Worm (Caenorhabditis elegans) whole organism, late embryonic: ENCODE measurements around the gene F18F11.4.

ENCODE experiments used
- C38D4.7 ChIP-seq: fragments of 200-800 bp; sonication (Bioruptor generic); optimal IDR thresholded peaks from 2 replicates; lab custom pipeline; 2018; ENCODE audit warnings: mild to moderate bottlenecking, missing genetic modification characterization, moderate library complexity, missing compliant biosample characterization
- K09A11.1 ChIP-seq: sonication (generic microtip); optimal IDR thresholded peaks from 2 replicates; lab custom pipeline; 2017; ENCODE audit warnings: antibody characterized with exemption, mild to moderate bottlenecking, missing genetic modification characterization, missing compliant biosample characterization; ENCODE audit not compliant: insufficient read depth
- ceh-14 ChIP-seq: sonication (generic microtip); optimal IDR thresholded peaks from 2 replicates; lab custom pipeline; 2016; ENCODE audit warnings: missing genotype, missing genetic modification characterization, missing compliant biosample characterization
- ceh-18 ChIP-seq: sonication (generic microtip); optimal IDR thresholded peaks from 2 replicates; lab custom pipeline; 2016; ENCODE audit warnings: missing genetic modification characterization, missing compliant biosample characterization
- ceh-22 ChIP-seq: sonication (generic microtip); optimal IDR thresholded peaks from 2 replicates; lab custom pipeline; 2017; ENCODE audit warnings: missing biosample characterization, missing genetic modification characterization
- ceh-24 ChIP-seq: sonication (generic microtip); optimal IDR thresholded peaks from 2 replicates; lab custom pipeline; 2016; ENCODE audit warnings: mild to moderate bottlenecking, missing genetic modification characterization, missing compliant biosample characterization
- ceh-31 ChIP-seq: sonication (generic microtip); optimal IDR thresholded peaks from 2 replicates; lab custom pipeline; 2016; ENCODE audit warnings: missing genetic modification characterization, missing compliant biosample characterization
- ceh-45 ChIP-seq: fragments of 200-800 bp; sonication (Bioruptor generic); IDR thresholded peaks from 2 replicates; pipeline ENCODE4 v1.3.6; 2022; ENCODE audit warnings: missing genetic modification reagents, missing genetic modification characterization, missing compliant biosample characterization
- ceh-6 ChIP-seq: fragments of 200-800 bp; sonication (Bioruptor generic); optimal IDR thresholded peaks from 2 replicates; lab custom pipeline; 2018; ENCODE audit warnings: mild to moderate bottlenecking, missing genetic modification characterization, missing compliant biosample characterization
- dmd-4 ChIP-seq: sonication (generic microtip); optimal IDR thresholded peaks from 2 replicates; lab custom pipeline; 2016; ENCODE audit warnings: borderline replicate concordance, missing genetic modification characterization, missing compliant biosample characterization
- dve-1 ChIP-seq: sonication (generic microtip); optimal IDR thresholded peaks from 2 replicates; lab custom pipeline; 2017; ENCODE audit warnings: antibody characterized with exemption, mild to moderate bottlenecking, missing genetic modification characterization, missing compliant biosample characterization
- elt-4 ChIP-seq: sonication (generic microtip); optimal IDR thresholded peaks from 2 replicates; lab custom pipeline; 2016; ENCODE audit warnings: missing genetic modification characterization, missing compliant biosample characterization
- ets-4 ChIP-seq: sonication (generic microtip); optimal IDR thresholded peaks from 2 replicates; lab custom pipeline; 2016; ENCODE audit warnings: missing genetic modification characterization, missing compliant biosample characterization
- fkh-10 ChIP-seq: fragments of 150-350 bp; optimal IDR thresholded peaks from 2 replicates; lab custom pipeline; 2014; ENCODE audit warnings: missing biosample characterization, missing genetic modification reagents, missing genetic modification characterization
- gmeb-2 ChIP-seq: sonication (generic microtip); optimal IDR thresholded peaks from 2 replicates; lab custom pipeline; 2016; ENCODE audit warnings: missing genetic modification characterization, inconsistent platforms, missing compliant biosample characterization
- hlh-15 ChIP-seq: sonication (generic microtip); optimal IDR thresholded peaks from 2 replicates; lab custom pipeline; 2016; ENCODE audit warnings: missing genetic modification characterization, missing compliant biosample characterization
- hlh-30 ChIP-seq: sonication (generic microtip); optimal IDR thresholded peaks from 2 replicates; lab custom pipeline; 2017; ENCODE audit warnings: antibody characterized with exemption, missing genetic modification characterization, missing compliant biosample characterization; ENCODE audit not compliant: insufficient read depth
- hlh-8 ChIP-seq: sonication (generic microtip); optimal IDR thresholded peaks from 2 replicates; lab custom pipeline; 2016; ENCODE audit warnings: missing genotype, missing genetic modification characterization, missing compliant biosample characterization
- madf-2 ChIP-seq: sonication (generic microtip); optimal IDR thresholded peaks from 2 replicates; lab custom pipeline; 2017; ENCODE audit warnings: missing genetic modification characterization, missing compliant biosample characterization
- nfya-1 ChIP-seq: sonication (generic microtip); optimal IDR thresholded peaks from 2 replicates; lab custom pipeline; 2017; ENCODE audit warnings: missing genetic modification characterization, mild to moderate bottlenecking, missing compliant biosample characterization, antibody characterized with exemption, moderate library complexity
- nhr-11 ChIP-seq: fragments of 150-350 bp; optimal IDR thresholded peaks from 2 replicates; lab custom pipeline; 2014; ENCODE audit warnings: missing biosample characterization, missing genetic modification characterization
- npax-4 ChIP-seq: sonication (generic microtip); optimal IDR thresholded peaks from 2 replicates; lab custom pipeline; 2016; ENCODE audit warnings: missing genetic modification characterization, missing compliant biosample characterization
- odd-2 ChIP-seq: sonication (generic microtip); optimal IDR thresholded peaks from 2 replicates; lab custom pipeline; 2017; ENCODE audit warnings: antibody characterized with exemption, mild to moderate bottlenecking, missing genetic modification characterization, missing compliant biosample characterization
- pat-9 ChIP-seq: fragments of 200-800 bp; sonication (Bioruptor generic); optimal IDR thresholded peaks from 2 replicates; lab custom pipeline; 2018; ENCODE audit warnings: mild to moderate bottlenecking, missing genetic modification characterization, moderate library complexity, missing compliant biosample characterization
- pax-1 ChIP-seq: fragments of 150-350 bp; optimal IDR thresholded peaks from 2 replicates; lab custom pipeline; 2014; ENCODE audit warnings: missing biosample characterization, missing genetic modification characterization
- pqm-1 ChIP-seq: sonication (generic microtip); optimal IDR thresholded peaks from 2 replicates; lab custom pipeline; 2016; ENCODE audit warnings: missing genetic modification characterization, missing compliant biosample characterization
- rnt-1 ChIP-seq: sonication (generic microtip); optimal IDR thresholded peaks from 2 replicates; lab custom pipeline; 2016; ENCODE audit warnings: missing genetic modification characterization, missing compliant biosample characterization
- sox-2 ChIP-seq: fragments of 200-800 bp; sonication (Bioruptor generic); IDR thresholded peaks from 2 replicates; pipeline ENCODE4 v1.3.6; 2022; ENCODE audit warnings: missing genetic modification reagents, missing genetic modification characterization, missing compliant biosample characterization
- sox-4 ChIP-seq: sonication (generic microtip); optimal IDR thresholded peaks from 2 replicates; lab custom pipeline; 2017; ENCODE audit warnings: mild to moderate bottlenecking, missing genetic modification characterization, inconsistent platforms, missing compliant biosample characterization
- syd-9 ChIP-seq: sonication (generic microtip); optimal IDR thresholded peaks from 2 replicates; lab custom pipeline; 2016; ENCODE audit warnings: mild to moderate bottlenecking, missing genetic modification characterization, moderate library complexity, missing compliant biosample characterization
- tbx-2 ChIP-seq: sonication (generic microtip); optimal IDR thresholded peaks from 2 replicates; lab custom pipeline; 2016; ENCODE audit warnings: missing genetic modification characterization, missing compliant biosample characterization
- tbx-7 ChIP-seq: sonication (generic microtip); optimal IDR thresholded peaks from 2 replicates; lab custom pipeline; 2016; ENCODE audit warnings: missing genotype, missing genetic modification characterization, missing compliant biosample characterization
- unc-3 ChIP-seq, 2 experiments: fragments of 200-800 bp in 1 of 2; sonication (Bioruptor generic) in 1 of 2; sonication (generic microtip) in 1 of 2; conservative IDR thresholded peaks in 1 of 2; optimal IDR thresholded peaks in 1 of 2; 2 replicates each; pipeline versions ENCODE4 v1.3.6 to Lab custom; 2016 to 2022; ENCODE audit warnings: missing compliant biosample characterization in 2 of 2, missing genetic modification characterization in 2 of 2, missing genetic modification reagents in 1 of 2
- unc-42 ChIP-seq: sonication (generic microtip); optimal IDR thresholded peaks from 2 replicates; lab custom pipeline; 2016; ENCODE audit warnings: missing genotype, missing genetic modification characterization, missing compliant biosample characterization
- unc-55 ChIP-seq: sonication (generic microtip); optimal IDR thresholded peaks from 2 replicates; lab custom pipeline; 2017; ENCODE audit warnings: missing biosample characterization, missing genetic modification reagents, missing genetic modification characterization
- zip-5 ChIP-seq: sonication (generic microtip); optimal IDR thresholded peaks from 2 replicates; lab custom pipeline; 2016; ENCODE audit warnings: missing genetic modification characterization, missing compliant biosample characterization

F18F11.4 gene

DNA sequence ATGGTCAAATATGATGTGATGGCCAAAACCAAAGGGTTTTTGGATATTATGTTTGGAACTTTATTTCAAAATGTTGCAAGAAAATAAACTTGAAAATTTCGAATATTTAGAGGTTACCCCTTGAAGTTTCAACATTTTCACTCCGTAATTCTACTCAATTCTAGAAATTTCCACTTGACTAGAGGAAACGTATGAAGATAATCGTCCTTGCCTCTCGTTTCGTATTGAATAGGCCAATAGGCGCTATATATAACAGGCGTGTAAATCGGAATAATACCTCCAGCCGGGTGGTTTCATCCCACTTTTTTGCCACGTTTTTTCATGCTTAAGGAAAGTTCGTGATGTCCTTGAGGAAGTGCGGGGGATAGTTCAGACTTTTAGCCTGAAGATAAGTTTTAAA, 12.7 kb downstream of the F18F11.4 start:
- TF ChIP-seq pqm-1 (tag; lab: Kevin White, UChicago): no peak

DNA sequence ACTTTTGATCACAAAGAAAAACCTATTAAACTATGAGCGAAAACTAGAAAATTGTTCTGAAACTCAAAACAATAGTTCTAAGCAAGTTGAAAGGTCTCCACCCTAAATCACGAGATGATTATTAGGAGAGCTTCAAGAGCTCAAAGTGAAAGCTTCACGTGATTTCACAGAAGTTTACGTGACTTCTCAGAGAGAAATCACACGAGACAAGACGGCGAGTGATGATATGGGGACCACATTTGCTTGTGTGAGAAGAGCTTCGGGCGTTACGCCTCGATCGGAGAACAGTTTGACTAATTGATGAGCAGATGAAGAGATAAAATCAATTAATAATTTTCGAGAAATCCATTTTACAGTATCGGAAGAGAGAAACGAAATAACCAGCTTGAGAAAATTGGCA, 34.4 kb downstream of the F18F11.4 start:
- TF ChIP-seq ceh-6 (GFP tag; lab: Kevin White, UChicago) (no peak), unc-55 (GFP tag; lab: Kevin White, UChicago) (peak; percentile 11), hlh-30 (peak; percentile 28), ceh-18 (peak; percentile 16)
- TF ChIP-seq, all 69 proteins: peak for 3

DNA sequence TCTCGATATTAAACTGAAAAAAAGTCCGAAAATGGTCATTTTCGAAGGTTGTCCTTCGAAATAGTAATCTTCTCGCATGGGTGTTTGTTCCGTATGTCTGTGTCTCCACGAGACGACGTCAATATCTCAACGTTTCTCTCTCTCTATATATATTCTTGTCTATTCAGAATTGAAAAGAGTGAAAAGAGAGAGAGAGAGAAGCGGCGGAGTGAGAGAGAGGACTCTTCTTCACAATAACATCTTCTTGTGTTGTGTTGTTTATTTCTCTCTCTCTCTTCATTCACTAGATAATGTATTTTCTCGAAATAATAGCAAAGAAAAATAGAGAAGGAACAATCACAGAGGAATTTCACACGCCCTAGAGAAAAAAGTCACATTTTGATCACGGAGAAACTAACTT, 35.8 kb downstream of the F18F11.4 start:
- no peak for TF ChIP-seq unc-3 (GFP tag; conservative IDR thresholded peaks at IDR 0.05; lab: Robert Waterston, UW)
- TF ChIP-seq unc-3 (tag; optimal IDR thresholded peaks at IDR 0.05; lab: Kevin White, UChicago): no peak
- peak; percentile 60 for TF ChIP-seq ceh-31 (tag; lab: Kevin White, UChicago)
- no peak for TF ChIP-seq gmeb-2 (tag; lab: Kevin White, UChicago)
- TF ChIP-seq ceh-22 (tag; lab: Kevin White, UChicago): no peak
- TF ChIP-seq ceh-24 (tag; lab: Kevin White, UChicago): no peak
- TF ChIP-seq odd-2 (tag; lab: Kevin White, UChicago): no peak
- TF ChIP-seq hlh-8 (tag; lab: Kevin White, UChicago): no peak
- peak; percentile 18 for TF ChIP-seq tbx-2 (tag; lab: Kevin White, UChicago)
- no peak for TF ChIP-seq tbx-7 (tag; lab: Kevin White, UChicago)
- no peak for TF ChIP-seq dmd-4 (tag; lab: Kevin White, UChicago)
- TF ChIP-seq elt-4 (tag; lab: Kevin White, UChicago): no peak
- TF ChIP-seq sox-2 (GFP tag; lab: Robert Waterston, UW): no peak
- TF ChIP-seq ceh-6 (GFP tag; lab: Kevin White, UChicago): no peak
- no peak for TF ChIP-seq ceh-45 (GFP tag; lab: Robert Waterston, UW)
- no peak for TF ChIP-seq K09A11.1 (tag; lab: Kevin White, UChicago)
- TF ChIP-seq ceh-14 (tag; lab: Kevin White, UChicago): no peak
- TF ChIP-seq nfya-1 (tag; lab: Kevin White, UChicago): peak; percentile 27
- TF ChIP-seq madf-2: no peak
- TF ChIP-seq fkh-10 (GFP tag; lab: Kevin White, UChicago): no peak
- no peak for TF ChIP-seq pat-9
- no peak for TF ChIP-seq sox-4 (tag; lab: Kevin White, UChicago)
- TF ChIP-seq rnt-1 (tag; lab: Kevin White, UChicago): no peak
- peak; percentile 73 for TF ChIP-seq unc-55 (GFP tag; lab: Kevin White, UChicago)
- TF ChIP-seq ceh-18: peak; percentile 6
- TF ChIP-seq ets-4 (tag; lab: Kevin White, UChicago): no peak
- no peak for TF ChIP-seq pax-1
- TF ChIP-seq hlh-30: no peak
- TF ChIP-seq dve-1: no peak
- TF ChIP-seq npax-4 (tag; lab: Kevin White, UChicago): no peak
- TF ChIP-seq zip-5 (tag; lab: Kevin White, UChicago): no peak
- no peak for TF ChIP-seq syd-9 (tag; lab: Kevin White, UChicago)
- peak; percentile 53 for TF ChIP-seq unc-42
- TF ChIP-seq C38D4.7 (GFP tag; lab: Kevin White, UChicago): no peak
- no peak for TF ChIP-seq nhr-11
- TF ChIP-seq hlh-15: no peak
- TF ChIP-seq, all 69 proteins: peak for 6

DNA sequence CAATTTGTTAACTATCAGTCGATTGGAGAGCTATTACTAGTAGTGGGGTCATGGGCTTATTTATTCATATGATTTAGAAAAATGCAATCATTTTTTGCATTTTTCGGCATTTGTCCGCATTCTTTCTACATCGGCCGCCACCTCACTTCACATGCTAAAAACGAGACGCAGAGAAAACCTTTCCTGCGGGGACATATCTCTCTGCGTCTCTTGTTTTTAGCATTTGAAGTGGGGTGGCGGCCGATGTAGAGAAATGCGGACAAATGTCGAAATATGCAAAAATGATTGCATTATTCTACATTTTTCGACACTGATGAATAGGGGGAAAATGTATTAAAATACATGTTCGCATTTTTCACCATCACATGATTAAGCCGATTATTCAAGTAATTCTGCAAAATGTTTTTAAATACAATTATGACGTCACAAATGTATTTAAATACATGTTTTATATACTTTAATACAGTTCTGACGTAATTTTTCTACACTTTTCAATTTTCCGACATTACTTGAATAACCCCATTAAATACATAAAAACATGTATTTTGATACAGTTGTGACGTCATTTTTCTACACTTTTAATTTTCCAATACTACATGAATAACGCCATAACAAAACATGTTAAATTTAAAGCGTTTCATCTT, 41.6 kb downstream of the F18F11.4 start:
- peak; percentile 33 for TF ChIP-seq ceh-31 (tag; lab: Kevin White, UChicago)
- no peak for TF ChIP-seq ceh-6 (GFP tag; lab: Kevin White, UChicago)
